Worm (Caenorhabditis elegans) whole organism, L1 larva: ENCODE measurements around the gene bca-2.

Source experiments
- C16A3.4 ChIP-seq: fragments of 150-350 bp; optimal IDR thresholded peaks from 2 replicates; lab custom pipeline; 2014; ENCODE audit warnings: missing biosample characterization, missing genetic modification characterization
- F16B12.6 ChIP-seq: fragments of 150-350 bp; optimal IDR thresholded peaks from 2 replicates; lab custom pipeline; 2014; ENCODE audit warnings: missing biosample characterization, missing genetic modification characterization
- Y116A8C.19 ChIP-seq: sonication (generic microtip); optimal IDR thresholded peaks from 2 replicates; lab custom pipeline; 2016; ENCODE audit warnings: missing compliant biosample characterization, missing genetic modification characterization, borderline replicate concordance
- alr-1 ChIP-seq: fragments of 200-800 bp; sonication (Bioruptor generic); optimal IDR thresholded peaks from 2 replicates; lab custom pipeline; 2018; ENCODE audit warnings: borderline replicate concordance, mild to moderate bottlenecking, missing genetic modification characterization, missing compliant biosample characterization
- blmp-1 ChIP-seq: fragments of 150-350 bp; optimal IDR thresholded peaks from 2 replicates; lab custom pipeline; 2014; ENCODE audit warnings: missing biosample characterization, missing genetic modification characterization
- ceh-63 ChIP-seq: fragments of 200-800 bp; sonication (Bioruptor generic); optimal IDR thresholded peaks from 2 replicates; lab custom pipeline; 2018; ENCODE audit warnings: mild to moderate bottlenecking, missing genetic modification characterization, missing compliant biosample characterization
- ceh-8 ChIP-seq: fragments of 200-800 bp; sonication (Bioruptor generic); optimal IDR thresholded peaks from 2 replicates; lab custom pipeline; 2018; ENCODE audit warnings: mild to moderate bottlenecking, missing genetic modification characterization, moderate library complexity, missing compliant biosample characterization
- ceh-82 ChIP-seq, 3 experiments: fragments of 150-350 bp in 1 of 3; sonication (generic microtip) in 2 of 3; optimal IDR thresholded peaks; 2 replicates each; lab custom pipeline; 2014 to 2017; ENCODE audit warnings: missing biosample characterization in 3 of 3, missing genetic modification characterization in 3 of 3
- ceh-88 ChIP-seq: fragments of 200-800 bp; sonication (Bioruptor generic); IDR thresholded peaks from 2 replicates; pipeline ENCODE4 v1.3.6; 2022; ENCODE audit warnings: missing genetic modification characterization, missing compliant biosample characterization
- ces-1 ChIP-seq: fragments of 150-350 bp; optimal IDR thresholded peaks from 2 replicates; lab custom pipeline; 2014; ENCODE audit warnings: missing biosample characterization, missing genetic modification reagents, missing genetic modification characterization
- dsc-1 ChIP-seq: sonication (generic microtip); optimal IDR thresholded peaks from 2 replicates; lab custom pipeline; 2016; ENCODE audit warnings: mild to moderate bottlenecking, missing genetic modification characterization, missing compliant biosample characterization
- efl-1 ChIP-seq, 4 experiments: fragments of 150-350 bp; optimal IDR thresholded peaks in 3 of 4; peaks in 1 of 4; 1 replicate in 1 of 4; 2 replicates in 3 of 4; lab custom pipeline; 2014; ENCODE audit warnings: missing biosample characterization in 2 of 4, missing genetic modification characterization in 2 of 4, missing genetic modification reagents in 2 of 4
- egl-13 ChIP-seq: sonication (generic microtip); optimal IDR thresholded peaks from 2 replicates; lab custom pipeline; 2016; ENCODE audit warnings: missing genotype, missing genetic modification reagents, missing genetic modification characterization, missing compliant biosample characterization
- elt-2 ChIP-seq: sonication (generic microtip); optimal IDR thresholded peaks from 2 replicates; lab custom pipeline; 2016; ENCODE audit warnings: missing genetic modification characterization, mild to moderate bottlenecking, inconsistent platforms, missing compliant biosample characterization, missing genetic modification reagents
- elt-3 ChIP-seq, 6 experiments: fragments of 150-350 bp in 1 of 6; sonication (generic microtip); optimal IDR thresholded peaks; 2 replicates each; lab custom pipeline; 2017 to 2018; ENCODE audit warnings: missing biosample characterization in 6 of 6, missing genetic modification characterization in 6 of 6, inconsistent platforms in 1 of 6
- fkh-10 ChIP-seq: sonication (generic microtip); optimal IDR thresholded peaks from 2 replicates; lab custom pipeline; 2017; ENCODE audit warnings: missing biosample characterization, missing genetic modification reagents, missing genetic modification characterization
- fkh-4 ChIP-seq: sonication (generic microtip); optimal IDR thresholded peaks from 2 replicates; lab custom pipeline; 2016; ENCODE audit warnings: missing compliant biosample characterization, missing genetic modification characterization, borderline replicate concordance
- fkh-8 ChIP-seq: sonication (generic microtip); optimal IDR thresholded peaks from 2 replicates; lab custom pipeline; 2016; ENCODE audit warnings: mild to moderate bottlenecking, missing genetic modification characterization, missing compliant biosample characterization
- hlh-17 ChIP-seq: fragments of 200-800 bp; sonication (Bioruptor generic); optimal IDR thresholded peaks from 2 replicates; lab custom pipeline; 2018; ENCODE audit warnings: missing genetic modification characterization, mild to moderate bottlenecking, missing compliant biosample characterization, moderate library complexity, borderline replicate concordance
- hlh-4 ChIP-seq: sonication (generic microtip); optimal IDR thresholded peaks from 2 replicates; lab custom pipeline; 2016; ENCODE audit warnings: mild to moderate bottlenecking, missing genetic modification characterization, missing compliant biosample characterization
- irx-1 ChIP-seq: sonication (generic microtip); optimal IDR thresholded peaks from 2 replicates; lab custom pipeline; 2016; ENCODE audit warnings: missing genetic modification characterization, missing compliant biosample characterization
- lin-15B ChIP-seq: fragments of 150-350 bp; sonication (generic microtip); optimal IDR thresholded peaks from 3 replicates; lab custom pipeline; 2014; ENCODE audit warnings: missing biosample characterization, missing genetic modification characterization
- lin-39 ChIP-seq: fragments of 150-350 bp; optimal IDR thresholded peaks from 2 replicates; lab custom pipeline; 2014; ENCODE audit warnings: missing biosample characterization, missing genetic modification reagents, missing genetic modification characterization
- mdl-1 ChIP-seq, 2 experiments: fragments of 150-350 bp; optimal IDR thresholded peaks; 2 replicates each; lab custom pipeline; 2014 to 2017; ENCODE audit warnings: missing biosample characterization in 2 of 2, missing genetic modification characterization in 2 of 2, inconsistent platforms in 1 of 2
- mef-2 ChIP-seq: fragments of 150-350 bp; optimal IDR thresholded peaks from 2 replicates; lab custom pipeline; 2014; ENCODE audit warnings: missing biosample characterization, missing genetic modification characterization
- mep-1 ChIP-seq: fragments of 150-350 bp; optimal IDR thresholded peaks from 2 replicates; lab custom pipeline; 2014; ENCODE audit warnings: missing biosample characterization, missing genetic modification characterization
- nhr-19 ChIP-seq: fragments of 200-800 bp; sonication (Bioruptor generic); conservative IDR thresholded peaks from 2 replicates; pipeline ENCODE4 v1.3.6; 2022; ENCODE audit warnings: missing genetic modification characterization, missing compliant biosample characterization
- nhr-20 ChIP-seq: sonication (generic microtip); optimal IDR thresholded peaks from 2 replicates; lab custom pipeline; 2016; ENCODE audit warnings: mild to moderate bottlenecking, missing genetic modification characterization, missing compliant biosample characterization
- nhr-28 ChIP-seq: fragments of 150-350 bp; optimal IDR thresholded peaks from 2 replicates; lab custom pipeline; 2014; ENCODE audit warnings: missing biosample characterization, missing genetic modification characterization
- nhr-47 ChIP-seq: sonication (generic microtip); optimal IDR thresholded peaks from 2 replicates; lab custom pipeline; 2016; ENCODE audit warnings: mild to moderate bottlenecking, missing genetic modification characterization, moderate library complexity, missing compliant biosample characterization
- nhr-76 ChIP-seq: sonication (generic microtip); optimal IDR thresholded peaks from 2 replicates; lab custom pipeline; 2017; ENCODE audit warnings: missing biosample characterization, missing genetic modification characterization
- nhr-84 ChIP-seq: sonication (generic microtip); optimal IDR thresholded peaks from 2 replicates; lab custom pipeline; 2017; ENCODE audit warnings: missing biosample characterization, missing genetic modification characterization
- nhr-90 ChIP-seq: sonication (generic microtip); optimal IDR thresholded peaks from 2 replicates; lab custom pipeline; 2016; ENCODE audit warnings: mild to moderate bottlenecking, missing genetic modification characterization, missing compliant biosample characterization; ENCODE audit not compliant: poor library complexity
- pag-3 ChIP-seq: sonication (generic microtip); optimal IDR thresholded peaks from 2 replicates; lab custom pipeline; 2017; ENCODE audit warnings: missing genetic modification characterization, mild to moderate bottlenecking, missing compliant biosample characterization, antibody characterized with exemption, borderline replicate concordance; ENCODE audit not compliant: insufficient read depth
- pqm-1 ChIP-seq: sonication (generic microtip); optimal IDR thresholded peaks from 3 replicates; lab custom pipeline; 2017; ENCODE audit warnings: missing biosample characterization, missing genetic modification characterization
- skn-1 ChIP-seq: fragments of 150-350 bp; optimal IDR thresholded peaks from 2 replicates; lab custom pipeline; 2014; ENCODE audit warnings: missing biosample characterization, missing genetic modification characterization
- snpc-4 ChIP-seq: fragments of 150-350 bp; optimal IDR thresholded peaks from 2 replicates; lab custom pipeline; 2014; ENCODE audit warnings: missing biosample characterization, missing genetic modification characterization
- snu-23 ChIP-seq: sonication (generic microtip); optimal IDR thresholded peaks from 2 replicates; lab custom pipeline; 2016; ENCODE audit warnings: missing genetic modification characterization, missing compliant biosample characterization
- sox-4 ChIP-seq: sonication (generic microtip); optimal IDR thresholded peaks from 2 replicates; lab custom pipeline; 2016; ENCODE audit warnings: missing genetic modification characterization, missing compliant biosample characterization
- tlp-1 ChIP-seq: fragments of 150-350 bp; optimal IDR thresholded peaks from 2 replicates; lab custom pipeline; 2014; ENCODE audit warnings: missing biosample characterization, missing genetic modification characterization
- unc-130 ChIP-seq: fragments of 150-350 bp; optimal IDR thresholded peaks from 2 replicates; lab custom pipeline; 2017; ENCODE audit warnings: missing biosample characterization, missing genetic modification characterization, inconsistent platforms
- unc-98 ChIP-seq: fragments of 200-800 bp; sonication (Bioruptor generic); IDR thresholded peaks from 2 replicates; pipeline ENCODE4 v1.3.6; 2022; ENCODE audit warnings: missing genetic modification characterization, missing compliant biosample characterization
- zip-4 ChIP-seq: fragments of 200-800 bp; sonication (Bioruptor generic); optimal IDR thresholded peaks from 2 replicates; lab custom pipeline; 2018; ENCODE audit warnings: mild to moderate bottlenecking, missing genetic modification characterization, moderate library complexity, missing compliant biosample characterization
- ztf-11 ChIP-seq, 2 experiments: sonication (generic microtip); optimal IDR thresholded peaks; 2 replicates each; lab custom pipeline; 2016 to 2017; ENCODE audit warnings: missing genetic modification characterization in 2 of 2, missing biosample characterization in 1 of 2, missing compliant biosample characterization in 1 of 2
- ztf-4 ChIP-seq: fragments of 150-350 bp; optimal IDR thresholded peaks from 2 replicates; lab custom pipeline; 2014; ENCODE audit warnings: missing biosample characterization, missing genetic modification characterization

bca-2 gene

DNA sequence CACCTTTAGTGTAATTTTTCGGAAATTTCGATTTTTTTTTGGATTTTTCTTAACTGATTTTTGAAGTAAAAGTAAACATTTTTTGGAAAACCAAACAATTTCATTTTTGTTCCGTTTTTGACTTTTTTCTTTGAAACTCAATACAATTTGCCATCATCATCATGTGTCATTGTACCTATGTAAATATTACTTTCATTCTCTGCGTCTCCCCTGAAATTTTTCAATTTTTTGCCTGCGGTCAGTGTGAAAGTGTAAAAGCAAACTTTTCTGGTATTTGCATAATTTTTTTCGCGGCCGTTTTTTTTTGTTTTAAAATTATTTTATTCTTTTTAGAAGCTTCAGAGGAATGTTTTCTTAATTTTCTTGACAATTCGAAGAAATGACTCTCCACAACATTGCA, 6.3 kb downstream of the bca-2 start, which contains the start of gene Y116A8C.29 (continued):
- TF ChIP-seq efl-1 (optimal IDR thresholded peaks at IDR 0.05; lab: Kevin White, UChicago): no peak
- TF ChIP-seq efl-1 (GFP tag; optimal IDR thresholded peaks at IDR 0.05 in 1 of 2; lab: Kevin White, UChicago): peak in 1 of 2 experiments; percentile 89
- TF ChIP-seq mep-1 (tag; lab: Kevin White, UChicago): peak; percentile 2

DNA sequence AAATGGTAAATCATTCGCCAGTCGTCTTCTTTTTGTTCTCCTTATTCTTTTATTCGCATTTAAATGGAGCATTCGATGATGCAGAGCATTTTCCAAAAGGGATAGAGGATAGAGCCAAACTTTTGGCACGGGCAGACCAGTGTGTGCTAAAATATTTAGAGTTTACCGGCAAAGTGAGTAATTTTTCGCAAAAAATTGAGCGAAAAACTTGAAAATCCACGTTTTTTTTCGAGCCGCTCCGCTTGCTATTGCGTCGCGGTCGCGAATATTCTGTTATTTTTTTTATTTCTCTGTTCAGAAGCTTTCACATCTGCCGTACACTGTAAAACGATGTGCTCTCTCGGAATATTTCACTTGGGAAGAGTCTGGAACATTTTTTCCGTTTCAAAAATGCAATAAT, 11.2 kb downstream of the bca-2 start, which contains the start of gene Y116A8C.43:
Gene Y116A8C.43 (plus strand): TSS at position 3 of the 400 bp plus-strand sequence.
- TF ChIP-seq nhr-90 (tag; lab: Kevin White, UChicago): peak; percentile 9
- no peak for TF ChIP-seq fkh-10 (GFP tag; lab: Kevin White, UChicago)
- no peak for TF ChIP-seq efl-1 (optimal IDR thresholded peaks at IDR 0.05; lab: Kevin White, UChicago)
- peak in 1 of 2 experiments; percentile 31 for TF ChIP-seq efl-1 (GFP tag; optimal IDR thresholded peaks at IDR 0.05 in 1 of 2; lab: Kevin White, UChicago)
- TF ChIP-seq ztf-11 (tag; optimal IDR thresholded peaks at IDR 0.05; lab: Kevin White, UChicago): no peak
- TF ChIP-seq ztf-4 (tag; lab: Kevin White, UChicago): peak; percentile 0

DNA sequence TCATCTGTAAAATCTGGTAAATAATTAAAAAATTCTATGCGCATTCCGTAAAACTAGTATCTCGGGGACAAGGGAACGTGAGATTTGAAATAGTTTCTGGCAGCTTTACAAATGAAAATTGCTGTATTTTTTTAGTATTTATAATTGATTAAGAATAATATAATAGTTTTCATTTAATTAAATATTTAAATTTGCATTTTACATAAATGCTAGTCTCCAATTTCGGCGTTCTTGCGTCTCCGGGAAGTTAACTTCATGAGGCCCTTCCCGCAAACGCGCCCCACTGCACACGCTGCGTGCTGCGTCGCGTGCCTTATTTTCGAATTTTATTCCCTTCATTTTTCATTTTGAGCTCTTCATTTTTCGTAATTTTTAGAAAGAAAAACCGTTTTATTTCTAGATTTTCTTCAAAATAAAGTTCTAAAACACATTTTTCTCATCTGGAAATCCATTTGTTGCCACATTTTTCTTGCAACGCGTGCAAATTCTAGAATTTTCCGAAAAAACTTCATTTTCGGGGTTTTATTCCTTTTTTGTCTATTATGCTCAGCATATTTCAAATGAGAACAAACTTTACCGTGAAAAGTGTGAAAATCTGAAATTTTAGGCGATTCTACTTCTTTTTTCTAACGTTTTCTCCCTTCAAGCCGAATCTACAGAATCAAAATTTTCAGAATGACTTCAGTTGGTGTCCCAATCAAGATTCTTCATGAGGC, 12.5 kb downstream of the bca-2 start, which contains the start of the genes snx-13 and snr-1:
Gene snx-13 (minus strand): TSS at position 55 of the 716 bp plus-strand sequence.
Gene snr-1 (plus strand): TSS at position 666 of the 716 bp plus-strand sequence.
- TF ChIP-seq fkh-4 (tag; lab: Kevin White, UChicago) (peak; percentile 68), unc-130 (tag; lab: Kevin White, UChicago) (peak; percentile 31), pag-3 (tag; lab: Kevin White, UChicago) (no peak), skn-1 (tag; lab: Kevin White, UChicago) (peak; percentile 42), ceh-88 (peak; percentile 87), nhr-47 (tag; lab: Kevin White, UChicago) (peak; percentile 90), mef-2 (tag; lab: Kevin White, UChicago) (peak; percentile 25), lin-15B (tag; lab: Kevin White, UChicago) (peak; percentile 90), Y116A8C.19 (no peak), ces-1 (peak; percentile 14), nhr-84 (tag; lab: Kevin White, UChicago) (no peak), mep-1 (tag; lab: Kevin White, UChicago) (peak; percentile 80), ceh-8 (GFP tag; lab: Kevin White, UChicago) (peak; percentile 52), irx-1 (tag; lab: Kevin White, UChicago) (peak; percentile 68), C16A3.4 (tag; lab: Kevin White, UChicago) (peak; percentile 84), ztf-4 (tag; lab: Kevin White, UChicago) (peak; percentile 41), hlh-17 (no peak), ceh-82 (tag; optimal IDR thresholded peaks at IDR 0.05; lab: Kevin White, UChicago) (peak; percentile 80 to 87 (median 85)), nhr-28 (tag; lab: Kevin White, UChicago) (no peak), mdl-1 (tag; optimal IDR thresholded peaks at IDR 0.05; lab: Kevin White, UChicago) (peak in 1 of 2 experiments; percentile 75), snpc-4 (peak; percentile 2), unc-98 (peak; percentile 98), blmp-1 (tag; lab: Kevin White, UChicago) (peak; percentile 21), alr-1 (no peak), hlh-4 (no peak), nhr-19 (GFP tag; lab: Robert Waterston, UW) (peak; percentile 82), elt-3 (tag; optimal IDR thresholded peaks at IDR 0.05; lab: Kevin White, UChicago) (peak in 1 of 6 experiments; percentile 5), fkh-8 (peak; percentile 96), nhr-20 (tag; lab: Kevin White, UChicago) (peak; percentile 81), nhr-76 (no peak), fkh-10 (GFP tag; lab: Kevin White, UChicago) (peak; percentile 57), egl-13 (tag; lab: Kevin White, UChicago) (peak; percentile 66), ceh-63 (peak; percentile 81), snu-23 (GFP tag; lab: Kevin White, UChicago) (peak; percentile 87), F16B12.6 (no peak), dsc-1 (peak; percentile 62), zip-4 (no peak), sox-4 (tag; lab: Kevin White, UChicago) (peak; percentile 58), lin-39 (tag; lab: Kevin White, UChicago) (no peak), pqm-1 (tag; lab: Kevin White, UChicago) (no peak), elt-2 (tag; lab: Kevin White, UChicago) (peak; percentile 58), tlp-1 (tag; lab: Kevin White, UChicago) (no peak)
